Worm (Caenorhabditis elegans): ENCODE results near the gene twk-21.

Gene twk-21

DNA sequence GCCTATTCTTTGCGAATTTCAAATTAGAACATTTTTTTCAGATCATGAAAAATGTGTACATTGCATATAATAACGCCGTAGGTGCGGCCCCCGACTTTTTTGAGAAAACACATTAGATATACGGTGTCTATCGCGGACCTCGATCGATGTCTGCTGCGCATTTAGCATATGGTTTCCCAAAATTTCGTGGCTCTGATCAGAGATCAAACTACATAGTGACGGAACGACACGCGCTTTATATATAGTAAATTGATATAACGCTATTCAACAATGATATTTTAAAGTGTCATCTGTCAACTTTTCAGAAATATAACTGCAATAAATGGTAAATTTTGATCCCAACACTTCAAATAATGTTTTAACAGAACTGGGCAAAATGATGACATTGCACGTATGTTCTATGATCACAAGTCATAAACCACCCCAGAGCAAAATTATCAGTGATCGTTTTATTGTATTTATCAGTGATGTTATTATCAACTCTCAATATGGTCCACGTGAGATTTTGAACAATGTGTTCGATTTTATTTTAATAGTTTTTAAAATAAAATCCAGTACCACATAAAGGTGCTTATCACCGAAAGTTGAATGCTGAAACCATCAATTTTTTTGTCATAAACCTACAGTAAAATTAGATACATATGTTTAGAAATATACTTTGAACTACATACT lies 46.7 kb downstream of the twk-21 start:
- no peak for TF ChIP-seq ama-1 (optimal IDR thresholded peaks at IDR 0.05)
- no peak for TF ChIP-seq tra-4 (tag; optimal IDR thresholded peaks at IDR 0.05)
- no peak for TF ChIP-seq scrt-1 (GFP tag; IDR thresholded peaks at IDR 0.05)
- TF ChIP-seq B0310.2 (tag; optimal IDR thresholded peaks at IDR 0.05) = no peak
- TF ChIP-seq tbx-11 (GFP tag; IDR thresholded peaks at IDR 0.05) = no peak
- TF ChIP-seq hnd-1 (tag; optimal IDR thresholded peaks at IDR 0.05) = no peak
- TF ChIP-seq pes-1 (GFP tag; IDR thresholded peaks at IDR 0.05) = no peak
- no peak for TF ChIP-seq F13C5.2 (tag; optimal IDR thresholded peaks at IDR 0.05)
- no peak for TF ChIP-seq sea-1 (GFP tag; conservative IDR thresholded peaks at IDR 0.05)
- TF ChIP-seq hmg-4 (GFP tag; optimal IDR thresholded peaks at IDR 0.05) = no peak
- TF ChIP-seq ets-7 (tag; optimal IDR thresholded peaks at IDR 0.05) = no peak
- TF ChIP-seq hmbx-1 (tag; optimal IDR thresholded peaks at IDR 0.05) = no peak
- no peak for TF ChIP-seq ceh-36 (tag; optimal IDR thresholded peaks at IDR 0.05)
- no peak for TF ChIP-seq flt-1 (GFP tag; IDR thresholded peaks at IDR 0.05)
- no peak for TF ChIP-seq ceh-13 (GFP tag; optimal IDR thresholded peaks at IDR 0.05)

- no peak for TF ChIP-seq F13C5.2 (tag; optimal IDR thresholded peaks at IDR 0.05)
- no peak for TF ChIP-seq hmg-4 (GFP tag; optimal IDR thresholded peaks at IDR 0.05)
- no peak for TF ChIP-seq aly-1 (tag; optimal IDR thresholded peaks at IDR 0.05)
- TF ChIP-seq sea-1 (GFP tag; conservative IDR thresholded peaks at IDR 0.05) = no peak
- no peak for TF ChIP-seq pes-1 (GFP tag; IDR thresholded peaks at IDR 0.05)
- TF ChIP-seq tbx-37 (GFP tag; conservative IDR thresholded peaks at IDR 0.05) = no peak
- TF ChIP-seq tbx-11 (GFP tag; IDR thresholded peaks at IDR 0.05) = no peak
- no peak for TF ChIP-seq flt-1 (GFP tag; IDR thresholded peaks at IDR 0.05)
- TF ChIP-seq hmbx-1 (tag; optimal IDR thresholded peaks at IDR 0.05) = no peak
- no peak for TF ChIP-seq B0310.2 (tag; optimal IDR thresholded peaks at IDR 0.05)
- TF ChIP-seq ama-1 (optimal IDR thresholded peaks at IDR 0.05) = no peak
- no peak for TF ChIP-seq ceh-13 (GFP tag; optimal IDR thresholded peaks at IDR 0.05)
Observed at ce11 chrX:16349019-16349418, 49.3 kb downstream of the twk-21 start.

- TF ChIP-seq aly-1 (tag; optimal IDR thresholded peaks at IDR 0.05) (no peak), flt-1 (GFP tag; IDR thresholded peaks at IDR 0.05) (no peak), hnd-1 (tag; optimal IDR thresholded peaks at IDR 0.05) (no peak), F13C5.2 (tag; optimal IDR thresholded peaks at IDR 0.05) (no peak), tbx-37 (GFP tag; conservative IDR thresholded peaks at IDR 0.05) (no peak), ama-1 (optimal IDR thresholded peaks at IDR 0.05) (no peak), ceh-36 (tag; optimal IDR thresholded peaks at IDR 0.05) (no peak), B0310.2 (tag; optimal IDR thresholded peaks at IDR 0.05) (no peak), tra-4 (tag; optimal IDR thresholded peaks at IDR 0.05) (no peak), pes-1 (GFP tag; IDR thresholded peaks at IDR 0.05) (no peak), hmg-4 (GFP tag; optimal IDR thresholded peaks at IDR 0.05) (no peak), ceh-13 (GFP tag; optimal IDR thresholded peaks at IDR 0.05) (no peak), tbx-11 (GFP tag; IDR thresholded peaks at IDR 0.05) (no peak), ets-7 (tag; optimal IDR thresholded peaks at IDR 0.05) (no peak)
Observed at ce11 chrX:16352503-16352902, 52.8 kb downstream of the twk-21 start.
